Worm (Caenorhabditis elegans): ENCODE measurements around the gene W02D7.6.

Gene W02D7.6

ce11 chrV:8271395-8271794 is 29.9 kb downstream of the W02D7.6 start:
- no peak for TF ChIP-seq sea-1 (GFP tag; conservative IDR thresholded peaks at IDR 0.05)
- no peak for TF ChIP-seq ama-1 (optimal IDR thresholded peaks at IDR 0.05)
- no peak for TF ChIP-seq tra-4 (tag; optimal IDR thresholded peaks at IDR 0.05)
- no peak for TF ChIP-seq tbx-37 (GFP tag; conservative IDR thresholded peaks at IDR 0.05)
- TF ChIP-seq B0310.2 (tag; optimal IDR thresholded peaks at IDR 0.05): no peak

ce11 chrV:8269878-8270277 is 31.4 kb downstream of the W02D7.6 start:
- TF ChIP-seq tbx-11 (GFP tag; IDR thresholded peaks at IDR 0.05) (no peak), scrt-1 (GFP tag; IDR thresholded peaks at IDR 0.05) (no peak), ceh-36 (tag; optimal IDR thresholded peaks at IDR 0.05) (no peak), hnd-1 (tag; optimal IDR thresholded peaks at IDR 0.05) (no peak), aly-1 (tag; optimal IDR thresholded peaks at IDR 0.05) (no peak)

ce11 chrV:8268902-8269301 is 32.4 kb downstream of the W02D7.6 start, which contains the start of the genes asp-6 and asp-12:
asp-6 (minus strand) TSS chrV:8268937.
asp-12 (plus strand) TSS chrV:8269210.
- TF ChIP-seq F13C5.2 (tag; optimal IDR thresholded peaks at IDR 0.05): no peak
- TF ChIP-seq hmbx-1 (tag; optimal IDR thresholded peaks at IDR 0.05): no peak
- TF ChIP-seq B0310.2 (tag; optimal IDR thresholded peaks at IDR 0.05): no peak
- no peak for TF ChIP-seq tbx-37 (GFP tag; conservative IDR thresholded peaks at IDR 0.05)
- no peak for TF ChIP-seq aly-1 (tag; optimal IDR thresholded peaks at IDR 0.05)
- TF ChIP-seq ets-7 (tag; optimal IDR thresholded peaks at IDR 0.05): no peak
- no peak for TF ChIP-seq tra-4 (tag; optimal IDR thresholded peaks at IDR 0.05)
- no peak for TF ChIP-seq ceh-13 (GFP tag; optimal IDR thresholded peaks at IDR 0.05)
- no peak for TF ChIP-seq scrt-1 (GFP tag; IDR thresholded peaks at IDR 0.05)
- TF ChIP-seq hmg-4 (GFP tag; optimal IDR thresholded peaks at IDR 0.05): no peak
- TF ChIP-seq sea-1 (GFP tag; conservative IDR thresholded peaks at IDR 0.05): no peak
- no peak for TF ChIP-seq hnd-1 (tag; optimal IDR thresholded peaks at IDR 0.05)
- no peak for TF ChIP-seq ceh-36 (tag; optimal IDR thresholded peaks at IDR 0.05)
- no peak for TF ChIP-seq pes-1 (GFP tag; IDR thresholded peaks at IDR 0.05)
- TF ChIP-seq ama-1 (optimal IDR thresholded peaks at IDR 0.05): no peak
- no peak for TF ChIP-seq tbx-11 (GFP tag; IDR thresholded peaks at IDR 0.05)
- no peak for TF ChIP-seq flt-1 (GFP tag; IDR thresholded peaks at IDR 0.05)

- TF ChIP-seq aly-1 (tag; optimal IDR thresholded peaks at IDR 0.05) (no peak), hnd-1 (tag; optimal IDR thresholded peaks at IDR 0.05) (no peak)
Observed at ce11 chrV:8267275-8267674, 34.0 kb downstream of the W02D7.6 start.

ce11 chrV:8266232-8266631 is 35.1 kb downstream of the W02D7.6 start, which contains the start of gene F21F8.5:
F21F8.5 (minus strand) TSS chrV:8266332.
- TF ChIP-seq tbx-37 (GFP tag; conservative IDR thresholded peaks at IDR 0.05) (no peak), pes-1 (GFP tag; IDR thresholded peaks at IDR 0.05) (no peak), aly-1 (tag; optimal IDR thresholded peaks at IDR 0.05) (no peak), flt-1 (GFP tag; IDR thresholded peaks at IDR 0.05) (no peak), tra-4 (tag; optimal IDR thresholded peaks at IDR 0.05) (no peak), tbx-11 (GFP tag; IDR thresholded peaks at IDR 0.05) (no peak), hmg-4 (GFP tag; optimal IDR thresholded peaks at IDR 0.05) (no peak), ceh-13 (GFP tag; optimal IDR thresholded peaks at IDR 0.05) (no peak), sea-1 (GFP tag; conservative IDR thresholded peaks at IDR 0.05) (no peak), B0310.2 (tag; optimal IDR thresholded peaks at IDR 0.05) (no peak), hnd-1 (tag; optimal IDR thresholded peaks at IDR 0.05) (no peak), ama-1 (optimal IDR thresholded peaks at IDR 0.05) (no peak), ets-7 (tag; optimal IDR thresholded peaks at IDR 0.05) (no peak), scrt-1 (GFP tag; IDR thresholded peaks at IDR 0.05) (no peak), ceh-36 (tag; optimal IDR thresholded peaks at IDR 0.05) (no peak), F13C5.2 (tag; optimal IDR thresholded peaks at IDR 0.05) (no peak), hmbx-1 (tag; optimal IDR thresholded peaks at IDR 0.05) (no peak)

ce11 chrV:8263941-8264340 is 37.4 kb downstream of the W02D7.6 start, which contains the start of gene C16D9.9:
C16D9.9 (plus strand) TSS chrV:8264241.
- no peak for TF ChIP-seq F13C5.2 (tag; optimal IDR thresholded peaks at IDR 0.05)
- TF ChIP-seq B0310.2 (tag; optimal IDR thresholded peaks at IDR 0.05): no peak
- TF ChIP-seq flt-1 (GFP tag; IDR thresholded peaks at IDR 0.05): no peak
- TF ChIP-seq hnd-1 (tag; optimal IDR thresholded peaks at IDR 0.05): no peak
- no peak for TF ChIP-seq hmbx-1 (tag; optimal IDR thresholded peaks at IDR 0.05)
- no peak for TF ChIP-seq tbx-11 (GFP tag; IDR thresholded peaks at IDR 0.05)
- no peak for TF ChIP-seq ets-7 (tag; optimal IDR thresholded peaks at IDR 0.05)
- no peak for TF ChIP-seq hmg-4 (GFP tag; optimal IDR thresholded peaks at IDR 0.05)
- no peak for TF ChIP-seq sea-1 (GFP tag; conservative IDR thresholded peaks at IDR 0.05)
- TF ChIP-seq aly-1 (tag; optimal IDR thresholded peaks at IDR 0.05): no peak
- no peak for TF ChIP-seq tbx-37 (GFP tag; conservative IDR thresholded peaks at IDR 0.05)
- no peak for TF ChIP-seq pes-1 (GFP tag; IDR thresholded peaks at IDR 0.05)
- TF ChIP-seq ceh-13 (GFP tag; optimal IDR thresholded peaks at IDR 0.05): no peak
- TF ChIP-seq scrt-1 (GFP tag; IDR thresholded peaks at IDR 0.05): no peak
- no peak for TF ChIP-seq ceh-36 (tag; optimal IDR thresholded peaks at IDR 0.05)

ce11 chrV:8263466-8263865 is 37.8 kb downstream of the W02D7.6 start, which contains the start of gene C16D9.8:
C16D9.8 (minus strand) TSS chrV:8263566.
- TF ChIP-seq flt-1 (GFP tag; IDR thresholded peaks at IDR 0.05) (no peak), scrt-1 (GFP tag; IDR thresholded peaks at IDR 0.05) (no peak), ceh-36 (tag; optimal IDR thresholded peaks at IDR 0.05) (no peak), ceh-13 (GFP tag; optimal IDR thresholded peaks at IDR 0.05) (no peak), tbx-37 (GFP tag; conservative IDR thresholded peaks at IDR 0.05) (no peak), tbx-11 (GFP tag; IDR thresholded peaks at IDR 0.05) (no peak), sea-1 (GFP tag; conservative IDR thresholded peaks at IDR 0.05) (no peak), hmbx-1 (tag; optimal IDR thresholded peaks at IDR 0.05) (no peak), ets-7 (tag; optimal IDR thresholded peaks at IDR 0.05) (no peak), pes-1 (GFP tag; IDR thresholded peaks at IDR 0.05) (no peak), hnd-1 (tag; optimal IDR thresholded peaks at IDR 0.05) (no peak), ama-1 (optimal IDR thresholded peaks at IDR 0.05) (no peak), F13C5.2 (tag; optimal IDR thresholded peaks at IDR 0.05) (no peak), tra-4 (tag; optimal IDR thresholded peaks at IDR 0.05) (no peak), aly-1 (tag; optimal IDR thresholded peaks at IDR 0.05) (no peak)

- no peak for TF ChIP-seq hmbx-1 (tag; optimal IDR thresholded peaks at IDR 0.05)
- no peak for TF ChIP-seq ceh-36 (tag; optimal IDR thresholded peaks at IDR 0.05)
- no peak for TF ChIP-seq flt-1 (GFP tag; IDR thresholded peaks at IDR 0.05)
- TF ChIP-seq aly-1 (tag; optimal IDR thresholded peaks at IDR 0.05): no peak
- TF ChIP-seq ets-7 (tag; optimal IDR thresholded peaks at IDR 0.05): no peak
- no peak for TF ChIP-seq scrt-1 (GFP tag; IDR thresholded peaks at IDR 0.05)
- TF ChIP-seq hmg-4 (GFP tag; optimal IDR thresholded peaks at IDR 0.05): no peak
- no peak for TF ChIP-seq hnd-1 (tag; optimal IDR thresholded peaks at IDR 0.05)
- TF ChIP-seq pes-1 (GFP tag; IDR thresholded peaks at IDR 0.05): no peak
- TF ChIP-seq tbx-11 (GFP tag; IDR thresholded peaks at IDR 0.05): no peak
- TF ChIP-seq tra-4 (tag; optimal IDR thresholded peaks at IDR 0.05): no peak
- TF ChIP-seq B0310.2 (tag; optimal IDR thresholded peaks at IDR 0.05): no peak
- TF ChIP-seq ceh-13 (GFP tag; optimal IDR thresholded peaks at IDR 0.05): no peak
- TF ChIP-seq tbx-37 (GFP tag; conservative IDR thresholded peaks at IDR 0.05): no peak
- no peak for TF ChIP-seq F13C5.2 (tag; optimal IDR thresholded peaks at IDR 0.05)
- no peak for TF ChIP-seq sea-1 (GFP tag; conservative IDR thresholded peaks at IDR 0.05)
- TF ChIP-seq ama-1 (optimal IDR thresholded peaks at IDR 0.05): no peak
Observed at ce11 chrV:8262212-8262611, 39.1 kb downstream of the W02D7.6 start.
